Fruit fly (Drosophila melanogaster): ENCODE results near the gene CG9799.

DNA sequence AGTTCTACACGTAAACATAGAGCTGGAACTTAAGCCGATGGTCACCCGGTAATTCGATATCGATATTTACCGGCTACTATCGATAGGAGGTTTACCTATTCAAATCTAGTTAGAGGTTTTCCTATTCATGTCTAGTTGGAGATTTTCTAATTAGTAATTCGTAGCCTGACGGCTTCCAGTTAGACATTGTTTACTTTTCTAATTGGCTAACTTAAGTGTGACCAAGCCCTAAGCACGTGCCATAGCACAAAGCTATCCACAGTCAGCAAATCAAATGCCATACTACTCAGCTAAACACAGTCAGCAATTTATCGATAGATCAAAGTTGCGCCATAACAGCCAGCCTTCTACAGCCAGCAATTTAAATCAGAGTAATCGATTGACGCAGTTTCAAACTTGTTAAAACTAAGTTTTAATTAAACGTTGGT, 14.5 kb upstream of the CG9799 start, which contains the start of gene Dpm3:
- no peak for TF ChIP-seq Hr38 (GFP tag; optimal IDR thresholded peaks at IDR 0.05)
- TF ChIP-seq Sox102F (GFP tag; optimal IDR thresholded peaks at IDR 0.05) = no peak
- TF ChIP-seq CG6808 (GFP tag; optimal IDR thresholded peaks at IDR 0.05) = no peak
- TF ChIP-seq cyc (GFP tag; optimal IDR thresholded peaks at IDR 0.05) = no peak
- TF ChIP-seq Hr4 (GFP tag; optimal IDR thresholded peaks at IDR 0.05) = no peak
- no peak for TF ChIP-seq CG16779 (tag; optimal IDR thresholded peaks at IDR 0.05)
- TF ChIP-seq CG6792 (GFP tag; optimal IDR thresholded peaks at IDR 0.05) = no peak
- no peak for TF ChIP-seq CG6163 (GFP tag; IDR thresholded peaks at IDR 0.05)
- TF ChIP-seq CG10669 (GFP tag; optimal IDR thresholded peaks at IDR 0.05) = no peak
- TF ChIP-seq CG8119 (GFP tag; IDR thresholded peaks at IDR 0.05) = no peak
- TF ChIP-seq Gug (GFP tag; IDR thresholded peaks at IDR 0.05) = no peak
- TF ChIP-seq ss (GFP tag; optimal IDR thresholded peaks at IDR 0.05) = no peak
- no peak for TF ChIP-seq Eip75B (GFP tag; optimal IDR thresholded peaks at IDR 0.05)
